Worm (Caenorhabditis elegans): ENCODE results near the gene C33H5.1.

- no peak for TF ChIP-seq zfh-2 (GFP tag; conservative IDR thresholded peaks at IDR 0.05)
- no peak for TF ChIP-seq aptf-3 (GFP tag; IDR thresholded peaks at IDR 0.05)
- no peak for TF ChIP-seq ama-1 (optimal IDR thresholded peaks at IDR 0.05)
- no peak for TF ChIP-seq ama-1 (GFP tag; optimal IDR thresholded peaks at IDR 0.05)
- no peak for TF ChIP-seq hlh-26 (GFP tag; conservative IDR thresholded peaks at IDR 0.05)
- peak in 1 of 3 experiments; percentile 13 for TF ChIP-seq lin-35 (GFP tag; optimal IDR thresholded peaks at IDR 0.05)
- no peak for TF ChIP-seq unc-62 (GFP tag; optimal IDR thresholded peaks at IDR 0.05)
- no peak for TF ChIP-seq K11D2.4 (GFP tag; IDR thresholded peaks at IDR 0.05)
- TF ChIP-seq ceh-40 (GFP tag; IDR thresholded peaks at IDR 0.05), result no peak
- TF ChIP-seq pha-4 (tag; optimal IDR thresholded peaks at IDR 0.05), result no peak
- no peak for TF ChIP-seq C17E4.6 (GFP tag; IDR thresholded peaks at IDR 0.05)
- TF ChIP-seq bed-2 (GFP tag; IDR thresholded peaks at IDR 0.05), result 0 out of 2 replicates have a peak, but pooled peaks have one; percentile 50
- TF ChIP-seq nfyb-1 (GFP tag; IDR thresholded peaks at IDR 0.05), result no peak
- TF ChIP-seq hrde-1 (tag; optimal IDR thresholded peaks at IDR 0.05; ENCODE audit: borderline replicate concordance), result no peak
- TF ChIP-seq hsf-1 (GFP tag; IDR thresholded peaks at IDR 0.05), result no peak
These were observed 7.8 kb downstream of the C33H5.1 start for ce11 chrIV:7816402-7817102.
